Worm (Caenorhabditis elegans) whole organism, mixed stage, embryonic: ENCODE results near the gene T04F3.4.

Experiments
- ceh-43 ChIP-seq: fragments of 200-800 bp; sonication (Bioruptor generic); optimal IDR thresholded peaks from 2 replicates; lab custom pipeline; 2018; ENCODE audit warnings: mild to moderate bottlenecking, missing genetic modification characterization, moderate library complexity, missing compliant biosample characterization
- ceh-83 ChIP-seq: fragments of 200-800 bp; sonication (Bioruptor generic); optimal IDR thresholded peaks from 2 replicates; lab custom pipeline; 2018; ENCODE audit warnings: mild to moderate bottlenecking, missing genetic modification characterization, missing compliant biosample characterization
- ces-1 ChIP-seq: fragments of 150-350 bp; optimal IDR thresholded peaks from 2 replicates; lab custom pipeline; 2014; ENCODE audit warnings: missing biosample characterization, missing genetic modification reagents, missing genetic modification characterization
- drap-1 ChIP-seq: fragments of 200-800 bp; sonication (Bioruptor generic); optimal IDR thresholded peaks from 3 replicates; lab custom pipeline; 2018; ENCODE audit warnings: mild to moderate bottlenecking, missing genetic modification characterization, missing compliant biosample characterization
- elt-3 ChIP-seq: fragments of 150-350 bp; optimal IDR thresholded peaks from 2 replicates; lab custom pipeline; 2014; ENCODE audit warnings: missing biosample characterization, missing genetic modification characterization
- nhr-12 ChIP-seq: fragments of 150-350 bp; optimal IDR thresholded peaks from 2 replicates; lab custom pipeline; 2014; ENCODE audit warnings: missing biosample characterization, missing genetic modification characterization
- nhr-237 ChIP-seq: fragments of 150-350 bp; optimal IDR thresholded peaks from 2 replicates; lab custom pipeline; 2014; ENCODE audit warnings: missing biosample characterization, missing genetic modification characterization
- nhr-76 ChIP-seq: sonication (generic microtip); optimal IDR thresholded peaks from 2 replicates; lab custom pipeline; 2017; ENCODE audit warnings: missing biosample characterization, missing genetic modification characterization
- snpc-4 ChIP-seq: fragments of 150-350 bp; optimal IDR thresholded peaks from 2 replicates; lab custom pipeline; 2014; ENCODE audit warnings: missing biosample characterization, missing genetic modification characterization
- unc-120 ChIP-seq: sonication (generic microtip); optimal IDR thresholded peaks from 2 replicates; lab custom pipeline; 2017; ENCODE audit warnings: missing genetic modification characterization, missing compliant biosample characterization; ENCODE audit not compliant: poor library complexity, severe bottlenecking
- unc-39 ChIP-seq: fragments of 150-350 bp; optimal IDR thresholded peaks from 2 replicates; lab custom pipeline; 2014; ENCODE audit warnings: missing biosample characterization, missing genetic modification characterization
- unc-62 ChIP-seq: fragments of 150-350 bp; optimal IDR thresholded peaks from 2 replicates; lab custom pipeline; 2014; ENCODE audit warnings: missing biosample characterization, missing genetic modification reagents, missing genetic modification characterization
- ztf-11 ChIP-seq: fragments of 150-350 bp; optimal IDR thresholded peaks from 2 replicates; lab custom pipeline; 2014; ENCODE audit warnings: missing biosample characterization, missing genetic modification characterization

DNA sequence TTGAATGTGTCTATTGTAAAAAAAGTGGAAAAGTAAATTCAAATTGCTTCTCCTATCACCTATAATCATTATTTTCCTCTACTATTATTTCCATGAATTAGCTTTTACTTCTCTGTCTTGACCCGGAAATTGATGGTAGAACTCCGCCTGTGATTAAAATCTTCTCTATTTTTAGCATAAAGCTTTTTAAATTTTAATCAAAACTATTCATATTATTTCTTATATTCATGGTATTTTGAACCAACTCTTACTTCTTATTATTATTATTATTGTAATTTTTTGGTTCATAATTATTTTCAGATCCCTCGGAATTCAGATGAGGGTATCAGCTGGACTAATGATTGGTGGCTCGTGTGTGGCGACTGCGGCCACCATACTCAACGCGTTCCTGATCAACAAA is 4.2 kb upstream of the T04F3.4 start, which contains the start of gene sel-11:
- TF ChIP-seq ceh-83 (GFP tag; lab: Kevin White, UChicago) (no peak), unc-39 (tag; lab: Kevin White, UChicago) (no peak), unc-120 (no peak), drap-1 (no peak), nhr-12 (tag; lab: Kevin White, UChicago) (no peak), elt-3 (tag; lab: Kevin White, UChicago) (no peak), unc-62 (GFP tag; lab: Kevin White, UChicago) (no peak), nhr-76 (tag; lab: Kevin White, UChicago) (no peak), snpc-4 (tag; lab: Kevin White, UChicago) (no peak), ces-1 (GFP tag; lab: Kevin White, UChicago) (no peak), nhr-237 (no peak), ztf-11 (tag; lab: Kevin White, UChicago) (no peak), ceh-43 (GFP tag; lab: Kevin White, UChicago) (no peak)
